Fruit fly (Drosophila melanogaster) whole organism, pupa: ENCODE measurements around the gene blp.
"Not testable (repeated sequence)": the region's sequence is repeated elsewhere in the genome, so short reads cannot be mapped to it uniquely, and the experiment has no call there.

Experiments
- CG10348 ChIP-seq: fragments of 200-800 bp; sonication (Bioruptor generic); IDR thresholded peaks from 2 replicates; pipeline ENCODE4 v1.3.6; 2022; ENCODE audit warnings: missing biosample characterization, missing genetic modification characterization
- CG12605 ChIP-seq: fragments of 200-800 bp; sonication (Bioruptor generic); IDR thresholded peaks from 2 replicates; pipeline ENCODE4 v1.3.6; 2022; ENCODE audit warnings: missing biosample characterization, missing genetic modification characterization
- CG13204 ChIP-seq: fragments of 200-800 bp; sonication (Bioruptor generic); optimal IDR thresholded peaks from 2 replicates; lab custom pipeline; 2018; ENCODE audit warnings: missing biosample characterization, mild to moderate bottlenecking, missing genetic modification characterization, moderate library complexity
- CG14655 ChIP-seq: fragments of 200-800 bp; sonication (Bioruptor generic); optimal IDR thresholded peaks from 3 replicates; lab custom pipeline; 2017; ENCODE audit warnings: mild to moderate bottlenecking, missing biosample characterization, missing genetic modification reagents, missing genetic modification characterization
- CG15710 ChIP-seq: fragments of 200-800 bp; sonication (Bioruptor generic); optimal IDR thresholded peaks from 2 replicates; lab custom pipeline; 2018; ENCODE audit warnings: missing biosample characterization, mild to moderate bottlenecking, missing genetic modification characterization, moderate library complexity
- CG17806 ChIP-seq: fragments of 200-800 bp; sonication (Bioruptor generic); optimal IDR thresholded peaks from 2 replicates; lab custom pipeline; 2018; ENCODE audit warnings: missing biosample characterization, mild to moderate bottlenecking, missing genetic modification characterization, moderate library complexity
- CG32121 ChIP-seq: fragments of 200-800 bp; sonication (Bioruptor generic); IDR thresholded peaks from 2 replicates; pipeline ENCODE4 v1.3.6; 2022; ENCODE audit warnings: missing biosample characterization, missing genetic modification characterization
- CG34367 ChIP-seq: fragments of 200-800 bp; sonication (Bioruptor generic); optimal IDR thresholded peaks from 2 replicates; lab custom pipeline; 2018; ENCODE audit warnings: missing biosample characterization, mild to moderate bottlenecking, missing genetic modification characterization
- CG4496 ChIP-seq: fragments of 200-800 bp; sonication (Bioruptor generic); IDR thresholded peaks from 3 replicates; pipeline ENCODE4 v1.3.6; 2022; ENCODE audit warnings: missing biosample characterization, missing genetic modification characterization
- CG8159 ChIP-seq: fragments of 200-800 bp; sonication (Bioruptor generic); optimal IDR thresholded peaks from 3 replicates; lab custom pipeline; 2018; ENCODE audit warnings: missing biosample characterization, mild to moderate bottlenecking, missing genetic modification characterization, moderate library complexity
- CG8301 ChIP-seq: fragments of 200-800 bp; sonication (Bioruptor generic); optimal IDR thresholded peaks from 2 replicates; lab custom pipeline; 2018; ENCODE audit warnings: missing biosample characterization, mild to moderate bottlenecking, missing genetic modification characterization
- CG9948 ChIP-seq: fragments of 200-800 bp; sonication (Bioruptor generic); optimal IDR thresholded peaks from 2 replicates; lab custom pipeline; 2018; ENCODE audit warnings: missing biosample characterization, mild to moderate bottlenecking, missing genetic modification characterization, moderate library complexity
- D1 ChIP-seq: fragments of 200-800 bp; sonication (Bioruptor generic); optimal IDR thresholded peaks from 2 replicates; lab custom pipeline; 2018; ENCODE audit warnings: missing biosample characterization, mild to moderate bottlenecking, missing genetic modification characterization, moderate library complexity
- EcR ChIP-seq: fragments of 200-800 bp; sonication (Bioruptor generic); optimal IDR thresholded peaks from 3 replicates; lab custom pipeline; 2019; ENCODE audit warnings: missing biosample characterization, missing genetic modification characterization, mild to moderate bottlenecking, moderate library complexity, missing genetic modification reagents
- Ets98B ChIP-seq: fragments of 200-800 bp; sonication (Bioruptor generic); IDR thresholded peaks from 2 replicates; pipeline ENCODE4 v1.3.6; 2022; ENCODE audit warnings: missing biosample characterization, missing genetic modification characterization
- Pif1A ChIP-seq: fragments of 200-800 bp; sonication (Bioruptor generic); optimal IDR thresholded peaks from 3 replicates; lab custom pipeline; 2016; ENCODE audit warnings: missing biosample characterization, missing genetic modification characterization
- Pif1B ChIP-seq: fragments of 200-800 bp; sonication (Bioruptor generic); optimal IDR thresholded peaks from 3 replicates; lab custom pipeline; 2016; ENCODE audit warnings: missing biosample characterization, missing genetic modification characterization
- Snoo ChIP-seq: fragments of 200-800 bp; sonication (Bioruptor generic); optimal IDR thresholded peaks from 3 replicates; lab custom pipeline; 2017; ENCODE audit warnings: missing biosample characterization, mild to moderate bottlenecking, missing genetic modification characterization, inconsistent platforms
- fd96Ca ChIP-seq: fragments of 200-800 bp; sonication (Bioruptor generic); IDR thresholded peaks from 3 replicates; pipeline ENCODE4 v1.3.6; 2022; ENCODE audit warnings: missing biosample characterization, missing genetic modification characterization
- gl ChIP-seq: fragments of 200-800 bp; sonication (Bioruptor generic); optimal IDR thresholded peaks from 2 replicates; lab custom pipeline; 2018; ENCODE audit warnings: missing biosample characterization, mild to moderate bottlenecking, missing genetic modification characterization
- rn ChIP-seq: fragments of 200-800 bp; sonication (Bioruptor generic); IDR thresholded peaks from 2 replicates; pipeline ENCODE4 v1.3.6; 2022; ENCODE audit warnings: missing biosample characterization, missing genetic modification characterization

The blp gene

dm6 chr3R:15904543-15904942 is 29.1 kb upstream of the blp start, which contains the start of gene glob1:
Gene glob1, minus strand, starts transcription at chr3R:15904643.
- TF ChIP-seq CG8159 (tag; lab: Kevin White, UChicago); D1 (tag; lab: Kevin White, UChicago); CG13204 (GFP tag; lab: Kevin White, UChicago): not testable (repeated sequence)

- not testable (repeated sequence) for TF ChIP-seq fd96Ca (GFP tag; lab: Robert Waterston, UW); Snoo (tag; lab: Kevin White, UChicago); CG15710 (tag; lab: Kevin White, UChicago)
Measured at dm6 chr3R:15908098-15908497, 25.5 kb upstream of the blp start, which contains the start of gene EndoU. Gene EndoU, plus strand, starts transcription at chr3R:15908398.

- TF ChIP-seq Snoo (tag; lab: Kevin White, UChicago): no peak
- no peak for TF ChIP-seq Pif1A (GFP tag; lab: Kevin White, UChicago)
- no peak for TF ChIP-seq CG34367 (tag; lab: Kevin White, UChicago)
- no peak for TF ChIP-seq rn (GFP tag; lab: Robert Waterston, UW)
- TF ChIP-seq CG8159 (tag; lab: Kevin White, UChicago): no peak
- no peak for TF ChIP-seq CG32121 (GFP tag; lab: Robert Waterston, UW)
- TF ChIP-seq gl: no peak
- TF ChIP-seq CG14655 (GFP tag; lab: Kevin White, UChicago): no peak
- no peak for TF ChIP-seq CG15710 (tag; lab: Kevin White, UChicago)
- TF ChIP-seq CG12605 (GFP tag; lab: Robert Waterston, UW): no peak
- no peak for TF ChIP-seq fd96Ca (GFP tag; lab: Robert Waterston, UW)
- no peak for TF ChIP-seq CG9948 (tag; lab: Kevin White, UChicago)
- no peak for TF ChIP-seq Pif1B (GFP tag; lab: Kevin White, UChicago)
- TF ChIP-seq CG10348 (GFP tag; lab: Robert Waterston, UW): no peak
- no peak for TF ChIP-seq Ets98B (GFP tag; lab: Robert Waterston, UW)
- no peak for TF ChIP-seq CG8301 (tag; lab: Kevin White, UChicago)
- no peak for TF ChIP-seq CG4496
- no peak for TF ChIP-seq CG13204 (GFP tag; lab: Kevin White, UChicago)
- TF ChIP-seq EcR (GFP tag; lab: Kevin White, UChicago): no peak
Measured at dm6 chr3R:15913231-15913630, 20.4 kb upstream of the blp start.

dm6 chr3R:15917907-15918306 is 15.7 kb upstream of the blp start, which contains the start of gene CG45105:
Gene CG45105, minus strand, starts transcription at chr3R:15918007.
- TF ChIP-seq CG12605 (GFP tag; lab: Robert Waterston, UW): no peak
- no peak for TF ChIP-seq CG17806
- TF ChIP-seq EcR (GFP tag; lab: Kevin White, UChicago): no peak
- TF ChIP-seq gl: no peak
- no peak for TF ChIP-seq CG10348 (GFP tag; lab: Robert Waterston, UW)
- no peak for TF ChIP-seq Pif1B (GFP tag; lab: Kevin White, UChicago)
- TF ChIP-seq CG8301 (tag; lab: Kevin White, UChicago): no peak
- TF ChIP-seq CG13204 (GFP tag; lab: Kevin White, UChicago): no peak
- TF ChIP-seq CG9948 (tag; lab: Kevin White, UChicago): no peak
- TF ChIP-seq D1 (tag; lab: Kevin White, UChicago): no peak
- TF ChIP-seq fd96Ca (GFP tag; lab: Robert Waterston, UW): no peak
- no peak for TF ChIP-seq CG15710 (tag; lab: Kevin White, UChicago)
- TF ChIP-seq Pif1A (GFP tag; lab: Kevin White, UChicago): no peak
- TF ChIP-seq Ets98B (GFP tag; lab: Robert Waterston, UW): no peak
- no peak for TF ChIP-seq CG32121 (GFP tag; lab: Robert Waterston, UW)
- TF ChIP-seq CG34367 (tag; lab: Kevin White, UChicago): no peak
- no peak for TF ChIP-seq CG4496

- peak; percentile 95 for TF ChIP-seq Ets98B (GFP tag; lab: Robert Waterston, UW)
- peak; percentile 97 for TF ChIP-seq CG4496
- peak; percentile 95 for TF ChIP-seq CG9948 (tag; lab: Kevin White, UChicago)
- peak; percentile 93 for TF ChIP-seq CG15710 (tag; lab: Kevin White, UChicago)
- TF ChIP-seq CG34367 (tag; lab: Kevin White, UChicago): peak; percentile 97
- peak; percentile 92 for TF ChIP-seq CG32121 (GFP tag; lab: Robert Waterston, UW)
- TF ChIP-seq gl: peak; percentile 89
- peak; percentile 69 for TF ChIP-seq EcR (GFP tag; lab: Kevin White, UChicago)
- peak; percentile 96 for TF ChIP-seq rn (GFP tag; lab: Robert Waterston, UW)
- peak; percentile 90 for TF ChIP-seq D1 (tag; lab: Kevin White, UChicago)
- TF ChIP-seq CG14655 (GFP tag; lab: Kevin White, UChicago): peak; percentile 97
- peak; percentile 98 for TF ChIP-seq CG13204 (GFP tag; lab: Kevin White, UChicago)
- TF ChIP-seq Pif1A (GFP tag; lab: Kevin White, UChicago): peak; percentile 96
- TF ChIP-seq Pif1B (GFP tag; lab: Kevin White, UChicago): peak; percentile 98
- TF ChIP-seq Snoo (tag; lab: Kevin White, UChicago): peak; percentile 96
- peak; percentile 96 for TF ChIP-seq CG17806
- TF ChIP-seq CG8301 (tag; lab: Kevin White, UChicago): peak; percentile 97
- peak; percentile 75 for TF ChIP-seq CG10348 (GFP tag; lab: Robert Waterston, UW)
- TF ChIP-seq fd96Ca (GFP tag; lab: Robert Waterston, UW): peak; percentile 97
- TF ChIP-seq CG8159 (tag; lab: Kevin White, UChicago): peak; percentile 94
- peak; percentile 95 for TF ChIP-seq CG12605 (GFP tag; lab: Robert Waterston, UW)
Measured at dm6 chr3R:15919367-15920228, 14.0 kb upstream of the blp start.
